Fruit fly (Drosophila melanogaster): ENCODE results near the gene Surf4.

The Surf4 gene

dm6 chr3R:15332994-15333393, 13.0 kb downstream of the Surf4 start, which contains the start of the genes Fkbp39 and Cyfip (continued):
- peak; percentile 45 for TF ChIP-seq CG18619 (GFP tag; optimal IDR thresholded peaks at IDR 0.05)
- TF ChIP-seq croc (GFP tag; conservative IDR thresholded peaks at IDR 0.05): no peak
- TF ChIP-seq CG12104 (GFP tag; optimal IDR thresholded peaks at IDR 0.05): no peak
- TF ChIP-seq Gug (GFP tag; IDR thresholded peaks at IDR 0.05): peak; percentile 38; the same call in 1 of the 4 replicates
- no peak for TF ChIP-seq stc (GFP tag; IDR thresholded peaks at IDR 0.05)
- TF ChIP-seq salm (tag; optimal IDR thresholded peaks at IDR 0.05): no peak
- peak; percentile 85 for TF ChIP-seq CG13287 (GFP tag; IDR thresholded peaks at IDR 0.05; ENCODE audit: partially characterized antibody)
- no peak for TF ChIP-seq CG16815 (GFP tag; optimal IDR thresholded peaks at IDR 0.05)
- peak; percentile 20 for TF ChIP-seq slou (GFP tag; optimal IDR thresholded peaks at IDR 0.05)
- TF ChIP-seq Dbx (GFP tag; IDR thresholded peaks at IDR 0.05): peak; percentile 80
- TF ChIP-seq CG8089 (GFP tag; optimal IDR thresholded peaks at IDR 0.05): no peak
- no peak for TF ChIP-seq Oli (tag; optimal IDR thresholded peaks at IDR 0.05)
- peak; percentile 65 for TF ChIP-seq hbn (GFP tag; IDR thresholded peaks at IDR 0.05; ENCODE audit: partially characterized antibody)
- TF ChIP-seq toy (GFP tag; IDR thresholded peaks at IDR 0.05): no peak
- no peak for TF ChIP-seq zfh1 (GFP tag; IDR thresholded peaks at IDR 0.05)
- no peak for TF ChIP-seq hkb (optimal IDR thresholded peaks at IDR 0.05)
- TF ChIP-seq hkb (GFP tag; IDR thresholded peaks at IDR 0.05): 0 out of 2 replicates have a peak, but pooled peaks have one; percentile 13
- TF ChIP-seq seq (GFP tag; IDR thresholded peaks at IDR 0.05): no peak
- TF ChIP-seq CG4617 (GFP tag; optimal IDR thresholded peaks at IDR 0.05; ENCODE audit: borderline replicate concordance): peak; percentile 98
- peak; percentile 62; the same call in 1 of the 3 replicates for TF ChIP-seq CG11456 (GFP tag; IDR thresholded peaks at IDR 0.05)
- TF ChIP-seq crol (GFP tag; IDR thresholded peaks at IDR 0.05): 0 out of 2 replicates have a peak, but pooled peaks have one; percentile 5
- no peak for TF ChIP-seq wdn (GFP tag; IDR thresholded peaks at IDR 0.05)
- TF ChIP-seq CG3065 (GFP tag; optimal IDR thresholded peaks at IDR 0.05): no peak
- TF ChIP-seq Sox102F (GFP tag; optimal IDR thresholded peaks at IDR 0.05): no peak
- TF ChIP-seq ase (GFP tag; IDR thresholded peaks at IDR 0.05): 0 out of 3 replicates have a peak, but pooled peaks have one; percentile 27
- no peak for TF ChIP-seq CG11093 (GFP tag; IDR thresholded peaks at IDR 0.05)
- TF ChIP-seq gsb-n (tag; optimal IDR thresholded peaks at IDR 0.05): no peak
- TF ChIP-seq CG2202 (tag; optimal IDR thresholded peaks at IDR 0.05): peak; percentile 18
- TF ChIP-seq lov (optimal IDR thresholded peaks at IDR 0.05): no peak
- no peak for TF ChIP-seq lov (GFP tag; IDR thresholded peaks at IDR 0.05)
- TF ChIP-seq Vsx1 (GFP tag; optimal IDR thresholded peaks at IDR 0.05): no peak
- TF ChIP-seq ab (GFP tag; optimal IDR thresholded peaks at IDR 0.05): no peak
- peak; percentile 64 for TF ChIP-seq caup (GFP tag; optimal IDR thresholded peaks at IDR 0.05; ENCODE audit: severe bottlenecking)
- TF ChIP-seq Gsc (GFP tag; IDR thresholded peaks at IDR 0.05): no peak
- TF ChIP-seq Chrac-16 (GFP tag; optimal IDR thresholded peaks at IDR 0.05): peak; percentile 40
- TF ChIP-seq CG13775 (GFP tag; optimal IDR thresholded peaks at IDR 0.05): peak; percentile 40
- TF ChIP-seq gsb (GFP tag; IDR thresholded peaks at IDR 0.05): no peak
- TF ChIP-seq Lim3 (GFP tag; IDR thresholded peaks at IDR 0.05): no peak
- TF ChIP-seq CG17186 (GFP tag; optimal IDR thresholded peaks at IDR 0.05): peak; percentile 98
- TF ChIP-seq emc (GFP tag; optimal IDR thresholded peaks at IDR 0.05): no peak
- TF ChIP-seq Doc3 (GFP tag; IDR thresholded peaks at IDR 0.05; ENCODE audit: partially characterized antibody): peak; percentile 64
- peak; percentile 94 for TF ChIP-seq MESR4 (GFP tag; optimal IDR thresholded peaks at IDR 0.05)
- peak; percentile 44; the same call in 1 of the 3 replicates for TF ChIP-seq vnd (GFP tag; IDR thresholded peaks at IDR 0.05; ENCODE audit: partially characterized antibody)
- TF ChIP-seq CG7786 (GFP tag; optimal IDR thresholded peaks at IDR 0.05): peak; percentile 34
- no peak for TF ChIP-seq CG14441 (GFP tag; IDR thresholded peaks at IDR 0.05)
- TF ChIP-seq CG14050 (GFP tag; IDR thresholded peaks at IDR 0.05): no peak
- TF ChIP-seq cg (GFP tag; optimal IDR thresholded peaks at IDR 0.05): peak; percentile 47
- TF ChIP-seq CG7928 (GFP tag; optimal IDR thresholded peaks at IDR 0.05): peak; percentile 38
- TF ChIP-seq CG8359 (GFP tag; optimal IDR thresholded peaks at IDR 0.05; ENCODE audit: borderline replicate concordance): no peak
- peak; percentile 70; the same call in 1 of the 2 replicates for TF ChIP-seq rib (GFP tag; IDR thresholded peaks at IDR 0.05)
- no peak for TF ChIP-seq Oaz (GFP tag; IDR thresholded peaks at IDR 0.05)
- TF ChIP-seq CG10147 (GFP tag; optimal IDR thresholded peaks at IDR 0.05): no peak
